Fruit fly (Drosophila melanogaster) S2 (cell line): ENCODE measurements around the gene Gbeta5.

Experiments used
- CG8478 ChIP-seq: fragments of >200 bp; optimal IDR thresholded peaks from 2 replicates; lab custom pipeline; 2018
- CTCF ChIP-seq, 2 experiments: fragments of >200 bp; optimal IDR thresholded peaks; 2 replicates each; lab custom pipeline; 2018

- TF ChIP-seq CG8478 (lab: Kevin White, UChicago): no peak
- TF ChIP-seq CTCF (optimal IDR thresholded peaks at IDR 0.05; lab: Kevin White, UChicago): no peak
Measured at dm6 chrX:8178989-8179388, 26.9 kb upstream of the Gbeta5 start.
